Fruit fly (Drosophila melanogaster) whole organism, adult: ENCODE measurements around the gene pps.

Source experiments
- CG11617 ChIP-seq: fragments of 200-800 bp; sonication (Bioruptor generic); optimal IDR thresholded peaks from 2 replicates; lab custom pipeline; 2017; ENCODE audit warnings: mild to moderate bottlenecking, missing biosample characterization, missing genetic modification reagents, missing genetic modification characterization
- CG12768 ChIP-seq: fragments of 200-800 bp; sonication (Bioruptor generic); optimal IDR thresholded peaks from 2 replicates; lab custom pipeline; 2017; ENCODE audit warnings: missing biosample characterization, missing genetic modification characterization, mild to moderate bottlenecking, moderate library complexity, missing genetic modification reagents
- CG14711 ChIP-seq: fragments of 200-800 bp; sonication (Bioruptor generic); optimal IDR thresholded peaks from 2 replicates; lab custom pipeline; 2018; ENCODE audit warnings: missing biosample characterization, mild to moderate bottlenecking, missing genetic modification characterization, moderate library complexity
- CG1620 ChIP-seq: fragments of 200-800 bp; sonication (Bioruptor generic); optimal IDR thresholded peaks from 2 replicates; lab custom pipeline; 2016; ENCODE audit warnings: missing biosample characterization, missing genetic modification characterization
- CG33017 ChIP-seq: fragments of 200-800 bp; sonication (Bioruptor generic); optimal IDR thresholded peaks from 2 replicates; lab custom pipeline; 2018; ENCODE audit warnings: missing biosample characterization, mild to moderate bottlenecking, missing genetic modification characterization, moderate library complexity
- CG5204 ChIP-seq: fragments of 200-800 bp; sonication (Bioruptor generic); optimal IDR thresholded peaks from 2 replicates; lab custom pipeline; 2016; ENCODE audit warnings: missing biosample characterization, missing genetic modification characterization
- CG7045 ChIP-seq: fragments of 200-800 bp; sonication (Bioruptor generic); optimal IDR thresholded peaks from 2 replicates; lab custom pipeline; 2017; ENCODE audit warnings: missing biosample characterization, mild to moderate bottlenecking, missing genetic modification characterization
- CG7101 ChIP-seq: fragments of 200-800 bp; sonication (Bioruptor generic); optimal IDR thresholded peaks from 2 replicates; lab custom pipeline; 2018; ENCODE audit warnings: missing biosample characterization, mild to moderate bottlenecking, missing genetic modification characterization, moderate library complexity
- Clk ChIP-seq: fragments of 200-800 bp; sonication (Bioruptor generic); optimal IDR thresholded peaks from 2 replicates; lab custom pipeline; 2017; ENCODE audit warnings: missing biosample characterization, missing genetic modification characterization
- Crg-1 ChIP-seq: fragments of 200-800 bp; sonication (Bioruptor generic); optimal IDR thresholded peaks from 2 replicates; lab custom pipeline; 2016; ENCODE audit warnings: missing biosample characterization, missing genetic modification characterization
- Hr96 ChIP-seq: fragments of 200-800 bp; sonication (Bioruptor generic); optimal IDR thresholded peaks from 2 replicates; lab custom pipeline; 2016; ENCODE audit warnings: missing biosample characterization, missing genetic modification characterization
- Mnt ChIP-seq: fragments of 200-800 bp; sonication (Bioruptor generic); optimal IDR thresholded peaks from 2 replicates; lab custom pipeline; 2016; ENCODE audit warnings: missing biosample characterization, mild to moderate bottlenecking, missing genetic modification characterization
- bab1 ChIP-seq: fragments of 200-800 bp; sonication (Bioruptor generic); optimal IDR thresholded peaks from 3 replicates; lab custom pipeline; 2019; ENCODE audit warnings: missing biosample characterization, mild to moderate bottlenecking, missing genetic modification characterization, moderate library complexity
- cic ChIP-seq: fragments of 200-800 bp; sonication (Bioruptor generic); optimal IDR thresholded peaks from 2 replicates; lab custom pipeline; 2017; ENCODE audit warnings: missing biosample characterization, mild to moderate bottlenecking, missing genetic modification characterization, moderate library complexity
- cnc ChIP-seq, 2 experiments: fragments of >200 bp; optimal IDR thresholded peaks; 2 replicates each; lab custom pipeline; 2017
- kay ChIP-seq: fragments of 200-800 bp; sonication (Bioruptor generic); peaks from one replicate; lab custom pipeline; 2016; ENCODE audit warnings: missing biosample characterization, missing genetic modification characterization, borderline replicate concordance
- ovo ChIP-seq: fragments of 200-800 bp; sonication (Bioruptor generic); optimal IDR thresholded peaks from 2 replicates; lab custom pipeline; 2016; ENCODE audit warnings: missing biosample characterization, missing genetic modification characterization
- pad ChIP-seq: fragments of 200-800 bp; sonication (Bioruptor generic); optimal IDR thresholded peaks from 3 replicates; lab custom pipeline; 2017; ENCODE audit warnings: missing biosample characterization, missing genetic modification characterization, mild to moderate bottlenecking, moderate library complexity, missing genetic modification reagents
- tj ChIP-seq: fragments of 200-800 bp; sonication (Bioruptor generic); optimal IDR thresholded peaks from 3 replicates; lab custom pipeline; 2017; ENCODE audit warnings: missing biosample characterization, mild to moderate bottlenecking, missing genetic modification characterization, moderate library complexity
- toe ChIP-seq: fragments of 200-800 bp; sonication (Bioruptor generic); optimal IDR thresholded peaks from 2 replicates; lab custom pipeline; 2016; ENCODE audit warnings: missing biosample characterization, missing genetic modification characterization

The pps gene

dm6 chr3R:12369793-12370642 lies 43.6 kb upstream of the pps start:
- no peak for TF ChIP-seq bab1 (GFP tag; lab: Kevin White, UChicago)
- TF ChIP-seq CG14711 (tag; lab: Kevin White, UChicago): peak; percentile 12
- no peak for TF ChIP-seq CG12768
- TF ChIP-seq cnc (optimal IDR thresholded peaks at IDR 0.05; lab: Kevin White, UChicago): peak; percentile 91 to 97
- TF ChIP-seq kay (GFP tag; lab: Kevin White, UChicago): peak; percentile 90
- TF ChIP-seq CG7045 (GFP tag; lab: Kevin White, UChicago): no peak
- TF ChIP-seq CG5204 (GFP tag; lab: Kevin White, UChicago): peak; percentile 8

- TF ChIP-seq kay (GFP tag; lab: Kevin White, UChicago) (no peak), tj (GFP tag; lab: Kevin White, UChicago) (peak; percentile 51)
Measured at dm6 chr3R:12370643-12370995, 43.0 kb upstream of the pps start.

- no peak for TF ChIP-seq Crg-1 (GFP tag; lab: Kevin White, UChicago)
- no peak for TF ChIP-seq CG14711 (tag; lab: Kevin White, UChicago)
- TF ChIP-seq cnc (optimal IDR thresholded peaks at IDR 0.05; lab: Kevin White, UChicago): peak in 1 of 2 experiments; percentile 48
Measured at dm6 chr3R:12371671-12372070, 42.0 kb upstream of the pps start, which contains the start of gene GstD2. GstD2 (plus strand) TSS chr3R:12371971.

- TF ChIP-seq Clk (GFP tag; lab: Kevin White, UChicago) (no peak), kay (GFP tag; lab: Kevin White, UChicago) (peak; percentile 50)
Measured at dm6 chr3R:12372800-12373199, 40.8 kb upstream of the pps start, which contains the start of gene GstD3. GstD3 (plus strand) TSS chr3R:12373068.

- TF ChIP-seq CG5204 (GFP tag; lab: Kevin White, UChicago): no peak
- TF ChIP-seq CG11617 (GFP tag; lab: Kevin White, UChicago): no peak
- TF ChIP-seq bab1 (GFP tag; lab: Kevin White, UChicago): no peak
- no peak for TF ChIP-seq pad (GFP tag; lab: Kevin White, UChicago)
- TF ChIP-seq CG33017 (tag; lab: Kevin White, UChicago): no peak
- no peak for TF ChIP-seq ovo (GFP tag; lab: Kevin White, UChicago)
- TF ChIP-seq CG1620 (GFP tag; lab: Kevin White, UChicago): no peak
- no peak for TF ChIP-seq CG7101 (tag; lab: Kevin White, UChicago)
- no peak for TF ChIP-seq CG14711 (tag; lab: Kevin White, UChicago)
- TF ChIP-seq Crg-1 (GFP tag; lab: Kevin White, UChicago): no peak
- no peak for TF ChIP-seq tj (GFP tag; lab: Kevin White, UChicago)
- no peak for TF ChIP-seq CG7045 (GFP tag; lab: Kevin White, UChicago)
- TF ChIP-seq Hr96 (GFP tag; lab: Kevin White, UChicago): no peak
- no peak for TF ChIP-seq cic (GFP tag; lab: Kevin White, UChicago)
- TF ChIP-seq cnc (optimal IDR thresholded peaks at IDR 0.05; lab: Kevin White, UChicago): no peak
- TF ChIP-seq Clk (GFP tag; lab: Kevin White, UChicago): no peak
- TF ChIP-seq toe: no peak
- TF ChIP-seq kay (GFP tag; lab: Kevin White, UChicago): no peak
Measured at dm6 chr3R:12373800-12374199, 39.8 kb upstream of the pps start, which contains the start of gene GstD4. GstD4 (plus strand) TSS chr3R:12374100.

- TF ChIP-seq cnc (optimal IDR thresholded peaks at IDR 0.05; lab: Kevin White, UChicago): no peak
- no peak for TF ChIP-seq CG5204 (GFP tag; lab: Kevin White, UChicago)
- TF ChIP-seq ovo (GFP tag; lab: Kevin White, UChicago): no peak
- TF ChIP-seq Clk (GFP tag; lab: Kevin White, UChicago): no peak
- TF ChIP-seq kay (GFP tag; lab: Kevin White, UChicago): no peak
- TF ChIP-seq CG11617 (GFP tag; lab: Kevin White, UChicago): no peak
- TF ChIP-seq Mnt (GFP tag; lab: Kevin White, UChicago): no peak
- no peak for TF ChIP-seq Crg-1 (GFP tag; lab: Kevin White, UChicago)
- no peak for TF ChIP-seq pad (GFP tag; lab: Kevin White, UChicago)
- TF ChIP-seq tj (GFP tag; lab: Kevin White, UChicago): no peak
- TF ChIP-seq CG7101 (tag; lab: Kevin White, UChicago): no peak
- no peak for TF ChIP-seq CG14711 (tag; lab: Kevin White, UChicago)
- no peak for TF ChIP-seq cic (GFP tag; lab: Kevin White, UChicago)
- no peak for TF ChIP-seq toe
- TF ChIP-seq CG12768: no peak
- TF ChIP-seq CG33017 (tag; lab: Kevin White, UChicago): no peak
- TF ChIP-seq CG1620 (GFP tag; lab: Kevin White, UChicago): no peak
Measured at dm6 chr3R:12375258-12375783, 38.3 kb upstream of the pps start, which contains the start of gene GstD5. GstD5 (plus strand) TSS chr3R:12375733.
